Worm (Caenorhabditis elegans) whole organism, L1 larva: ENCODE results near the gene F54A3.6.

Experiments used
- C34B4.2 ChIP-seq: sonication (generic microtip); optimal IDR thresholded peaks from 2 replicates; lab custom pipeline; 2017; ENCODE audit warnings: mild to moderate bottlenecking, missing genetic modification characterization, missing compliant biosample characterization
- F16B12.6 ChIP-seq: fragments of 150-350 bp; optimal IDR thresholded peaks from 2 replicates; lab custom pipeline; 2014; ENCODE audit warnings: missing biosample characterization, missing genetic modification characterization
- Y116A8C.19 ChIP-seq: sonication (generic microtip); optimal IDR thresholded peaks from 2 replicates; lab custom pipeline; 2016; ENCODE audit warnings: missing compliant biosample characterization, missing genetic modification characterization, borderline replicate concordance
- alr-1 ChIP-seq: fragments of 200-800 bp; sonication (Bioruptor generic); optimal IDR thresholded peaks from 2 replicates; lab custom pipeline; 2018; ENCODE audit warnings: borderline replicate concordance, mild to moderate bottlenecking, missing genetic modification characterization, missing compliant biosample characterization
- aly-2 ChIP-seq: fragments of 150-350 bp; optimal IDR thresholded peaks from 2 replicates; lab custom pipeline; 2014; ENCODE audit warnings: missing biosample characterization, missing genetic modification characterization
- ama-1 ChIP-seq: fragments of 150-350 bp; optimal IDR thresholded peaks from 2 replicates; lab custom pipeline; 2014
- blmp-1 ChIP-seq: fragments of 150-350 bp; optimal IDR thresholded peaks from 2 replicates; lab custom pipeline; 2014; ENCODE audit warnings: missing biosample characterization, missing genetic modification characterization
- ceh-8 ChIP-seq: fragments of 200-800 bp; sonication (Bioruptor generic); optimal IDR thresholded peaks from 2 replicates; lab custom pipeline; 2018; ENCODE audit warnings: mild to moderate bottlenecking, missing genetic modification characterization, moderate library complexity, missing compliant biosample characterization
- ces-1 ChIP-seq: fragments of 150-350 bp; optimal IDR thresholded peaks from 2 replicates; lab custom pipeline; 2014; ENCODE audit warnings: missing biosample characterization, missing genetic modification reagents, missing genetic modification characterization
- dpl-1 ChIP-seq, 3 experiments: fragments of 150-350 bp in 2 of 3; sonication (generic microtip) in 1 of 3; optimal IDR thresholded peaks; 2 replicates each; lab custom pipeline; 2014 to 2017; ENCODE audit warnings: missing biosample characterization in 3 of 3, missing genetic modification characterization in 3 of 3, missing genetic modification reagents in 3 of 3
- dsc-1 ChIP-seq: sonication (generic microtip); optimal IDR thresholded peaks from 2 replicates; lab custom pipeline; 2016; ENCODE audit warnings: mild to moderate bottlenecking, missing genetic modification characterization, missing compliant biosample characterization
- efl-3 ChIP-seq: fragments of 200-800 bp; sonication (Bioruptor generic); optimal IDR thresholded peaks from 2 replicates; lab custom pipeline; 2018; ENCODE audit warnings: mild to moderate bottlenecking, missing genetic modification characterization, missing compliant biosample characterization
- egl-13 ChIP-seq: sonication (generic microtip); optimal IDR thresholded peaks from 2 replicates; lab custom pipeline; 2016; ENCODE audit warnings: missing genotype, missing genetic modification reagents, missing genetic modification characterization, missing compliant biosample characterization
- ets-5 ChIP-seq: fragments of 200-800 bp; sonication (Bioruptor generic); IDR thresholded peaks from 2 replicates; pipeline ENCODE4 v1.3.6; 2022; ENCODE audit warnings: missing genetic modification characterization, missing compliant biosample characterization
- grh-1 ChIP-seq: fragments of 200-800 bp; sonication (Bioruptor generic); IDR thresholded peaks from 2 replicates; pipeline ENCODE4 v1.3.6; 2022; ENCODE audit warnings: missing genetic modification reagents, missing genetic modification characterization, missing compliant biosample characterization
- hpl-2 ChIP-seq: fragments of 150-350 bp; optimal IDR thresholded peaks from 2 replicates; lab custom pipeline; 2014; ENCODE audit warnings: missing biosample characterization, missing genetic modification reagents, missing genetic modification characterization
- irx-1 ChIP-seq: sonication (generic microtip); optimal IDR thresholded peaks from 2 replicates; lab custom pipeline; 2016; ENCODE audit warnings: missing genetic modification characterization, missing compliant biosample characterization
- isw-1 ChIP-seq: fragments of 200-800 bp; sonication (Bioruptor generic); IDR thresholded peaks from 2 replicates; pipeline ENCODE4 v1.3.6; 2022; ENCODE audit warnings: missing genetic modification characterization, missing compliant biosample characterization
- jun-1 ChIP-seq: fragments of 150-350 bp; optimal IDR thresholded peaks from 2 replicates; lab custom pipeline; 2014; ENCODE audit warnings: missing biosample characterization, missing genetic modification reagents, missing genetic modification characterization
- lin-14 ChIP-seq: fragments of 200-800 bp; sonication (Bioruptor generic); optimal IDR thresholded peaks from 2 replicates; lab custom pipeline; 2018; ENCODE audit warnings: mild to moderate bottlenecking, missing genetic modification characterization, moderate library complexity, missing compliant biosample characterization
- lin-15B ChIP-seq: fragments of 150-350 bp; sonication (generic microtip); optimal IDR thresholded peaks from 3 replicates; lab custom pipeline; 2014; ENCODE audit warnings: missing biosample characterization, missing genetic modification characterization
- lin-35 ChIP-seq, 2 experiments: fragments of 150-350 bp; optimal IDR thresholded peaks; 2 replicates each; lab custom pipeline; 2014; ENCODE audit warnings: missing biosample characterization in 2 of 2, missing genetic modification characterization in 2 of 2, missing genetic modification reagents in 2 of 2
- lin-39 ChIP-seq: fragments of 150-350 bp; optimal IDR thresholded peaks from 2 replicates; lab custom pipeline; 2014; ENCODE audit warnings: missing biosample characterization, missing genetic modification reagents, missing genetic modification characterization
- lir-3 ChIP-seq: sonication (generic microtip); optimal IDR thresholded peaks from 2 replicates; lab custom pipeline; 2016; ENCODE audit warnings: mild to moderate bottlenecking, missing genetic modification characterization, moderate library complexity, missing compliant biosample characterization; ENCODE audit not compliant: poor library complexity
- nhr-11 ChIP-seq: fragments of 150-350 bp; optimal IDR thresholded peaks from 2 replicates; lab custom pipeline; 2014; ENCODE audit warnings: missing biosample characterization, missing genetic modification characterization
- nhr-12 ChIP-seq: sonication (generic microtip); optimal IDR thresholded peaks from 2 replicates; lab custom pipeline; 2017; ENCODE audit warnings: missing biosample characterization, missing genetic modification characterization
- nhr-19 ChIP-seq: fragments of 200-800 bp; sonication (Bioruptor generic); conservative IDR thresholded peaks from 2 replicates; pipeline ENCODE4 v1.3.6; 2022; ENCODE audit warnings: missing genetic modification characterization, missing compliant biosample characterization
- nhr-20 ChIP-seq: sonication (generic microtip); optimal IDR thresholded peaks from 2 replicates; lab custom pipeline; 2016; ENCODE audit warnings: mild to moderate bottlenecking, missing genetic modification characterization, missing compliant biosample characterization
- nhr-237 ChIP-seq: fragments of 150-350 bp; optimal IDR thresholded peaks from 2 replicates; lab custom pipeline; 2014; ENCODE audit warnings: missing biosample characterization, missing genetic modification characterization
- nhr-28 ChIP-seq: fragments of 150-350 bp; optimal IDR thresholded peaks from 2 replicates; lab custom pipeline; 2014; ENCODE audit warnings: missing biosample characterization, missing genetic modification characterization
- nhr-71 ChIP-seq: sonication (generic microtip); optimal IDR thresholded peaks from 2 replicates; lab custom pipeline; 2016; ENCODE audit warnings: mild to moderate bottlenecking, missing genetic modification characterization, moderate library complexity, missing compliant biosample characterization
- nhr-84 ChIP-seq: sonication (generic microtip); optimal IDR thresholded peaks from 2 replicates; lab custom pipeline; 2017; ENCODE audit warnings: missing biosample characterization, missing genetic modification characterization
- nhr-85 ChIP-seq: sonication (generic microtip); peaks from one replicate; lab custom pipeline; 2016; ENCODE audit warnings: missing genetic modification characterization, inconsistent platforms, missing compliant biosample characterization
- nhr-90 ChIP-seq: sonication (generic microtip); optimal IDR thresholded peaks from 2 replicates; lab custom pipeline; 2016; ENCODE audit warnings: mild to moderate bottlenecking, missing genetic modification characterization, missing compliant biosample characterization; ENCODE audit not compliant: poor library complexity
- pag-3 ChIP-seq: sonication (generic microtip); optimal IDR thresholded peaks from 2 replicates; lab custom pipeline; 2017; ENCODE audit warnings: missing genetic modification characterization, mild to moderate bottlenecking, missing compliant biosample characterization, antibody characterized with exemption, borderline replicate concordance; ENCODE audit not compliant: insufficient read depth
- pax-3 ChIP-seq: fragments of 200-800 bp; sonication (Bioruptor generic); optimal IDR thresholded peaks from 2 replicates; lab custom pipeline; 2018; ENCODE audit warnings: mild to moderate bottlenecking, missing genetic modification characterization, moderate library complexity, missing compliant biosample characterization
- sptf-1 ChIP-seq: fragments of 150-350 bp; optimal IDR thresholded peaks from 2 replicates; lab custom pipeline; 2014; ENCODE audit warnings: missing biosample characterization, missing genetic modification characterization
- sup-37 ChIP-seq: fragments of 200-800 bp; sonication (Bioruptor generic); optimal IDR thresholded peaks from 2 replicates; lab custom pipeline; 2018; ENCODE audit warnings: mild to moderate bottlenecking, missing genetic modification characterization, missing compliant biosample characterization
- tbx-2 ChIP-seq: sonication (generic microtip); optimal IDR thresholded peaks from 2 replicates; lab custom pipeline; 2016; ENCODE audit warnings: missing genetic modification characterization, missing compliant biosample characterization
- unc-62 ChIP-seq: fragments of 150-350 bp; optimal IDR thresholded peaks from 2 replicates; lab custom pipeline; 2014; ENCODE audit warnings: missing biosample characterization, missing genetic modification reagents, missing genetic modification characterization
- unc-86 ChIP-seq: sonication (generic microtip); optimal IDR thresholded peaks from 2 replicates; lab custom pipeline; 2016; ENCODE audit warnings: missing genetic modification characterization, missing compliant biosample characterization
- vab-15 ChIP-seq: sonication (generic microtip); optimal IDR thresholded peaks from 2 replicates; lab custom pipeline; 2017; ENCODE audit warnings: missing genotype, mild to moderate bottlenecking, missing genetic modification characterization, missing compliant biosample characterization
- xbp-1 ChIP-seq: sonication (generic microtip); optimal IDR thresholded peaks from 2 replicates; lab custom pipeline; 2016; ENCODE audit warnings: missing genetic modification characterization, missing compliant biosample characterization

The F54A3.6 gene

DNA sequence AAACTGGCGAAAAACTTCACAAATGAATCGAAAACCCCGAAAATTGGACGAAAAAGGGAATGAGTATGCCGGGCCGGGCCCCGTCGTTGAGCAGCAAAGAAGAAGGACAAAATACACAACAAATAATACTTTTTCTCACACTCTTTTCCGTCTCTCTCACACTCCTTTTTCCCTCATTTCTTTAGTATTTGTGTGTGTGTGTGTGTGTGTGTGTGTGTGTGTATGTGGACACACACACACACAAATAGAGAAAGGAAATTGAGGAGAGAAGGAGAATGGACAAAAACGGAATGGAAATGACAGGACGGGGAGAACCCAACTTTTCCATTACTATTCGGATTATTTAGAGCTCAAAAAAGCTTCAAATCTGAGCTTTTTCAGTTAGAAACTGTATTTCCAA is 36.7 kb downstream of the F54A3.6 start (continued):
- TF ChIP-seq nhr-237 (tag; lab: Kevin White, UChicago) = no peak
- TF ChIP-seq Y116A8C.19 (tag; lab: Kevin White, UChicago) = no peak
- TF ChIP-seq jun-1 (tag; lab: Kevin White, UChicago) = no peak
- TF ChIP-seq xbp-1 (tag; lab: Kevin White, UChicago) = peak; percentile 21
- no peak for TF ChIP-seq nhr-12 (tag; lab: Kevin White, UChicago)
- peak; percentile 12 for TF ChIP-seq unc-86 (tag; lab: Kevin White, UChicago)
- no peak for TF ChIP-seq tbx-2 (tag; lab: Kevin White, UChicago)
- TF ChIP-seq nhr-20 = peak; percentile 21
- TF ChIP-seq hpl-2 (GFP tag; lab: Kevin White, UChicago) = no peak
- no peak for TF ChIP-seq efl-3
- TF ChIP-seq dsc-1 (tag; lab: Kevin White, UChicago) = no peak
- TF ChIP-seq vab-15 (tag; lab: Kevin White, UChicago) = no peak
- TF ChIP-seq blmp-1 = peak; percentile 39
- no peak for TF ChIP-seq lin-15B (tag; lab: Kevin White, UChicago)
- TF ChIP-seq nhr-19 (GFP tag; lab: Robert Waterston, UW) = peak; percentile 22; the same call in 1 of the 2 replicates
- no peak for TF ChIP-seq lir-3 (tag; lab: Kevin White, UChicago)
- TF ChIP-seq nhr-28 (tag; lab: Kevin White, UChicago) = no peak
- no peak for TF ChIP-seq alr-1 (tag; lab: Kevin White, UChicago)
- no peak for TF ChIP-seq aly-2 (tag; lab: Kevin White, UChicago)
- no peak for TF ChIP-seq lin-39 (tag; lab: Kevin White, UChicago)
- TF ChIP-seq nhr-85 (tag; lab: Kevin White, UChicago) = no peak
- TF ChIP-seq pax-3 (tag; lab: Kevin White, UChicago) = no peak
- no peak for TF ChIP-seq sptf-1 (tag; lab: Kevin White, UChicago)
- TF ChIP-seq ces-1 (GFP tag; lab: Kevin White, UChicago) = no peak
- no peak for TF ChIP-seq ama-1
- TF ChIP-seq nhr-84 = no peak
- no peak for TF ChIP-seq nhr-90 (tag; lab: Kevin White, UChicago)
- no peak for TF ChIP-seq isw-1 (GFP tag; lab: Robert Waterston, UW)
- TF ChIP-seq lin-35 (GFP tag; optimal IDR thresholded peaks at IDR 0.05; lab: Kevin White, UChicago) = peak; percentile 52 to 68
- peak; percentile 87 for TF ChIP-seq lin-14
- peak; percentile 41 for TF ChIP-seq F16B12.6 (tag; lab: Kevin White, UChicago)
- TF ChIP-seq dpl-1 (GFP tag; optimal IDR thresholded peaks at IDR 0.05; lab: Kevin White, UChicago) = peak in 2 of 3 experiments; percentile 16 to 45
- no peak for TF ChIP-seq pag-3
- no peak for TF ChIP-seq ceh-8 (GFP tag; lab: Kevin White, UChicago)
- TF ChIP-seq, all 84 proteins: peak for 22

DNA sequence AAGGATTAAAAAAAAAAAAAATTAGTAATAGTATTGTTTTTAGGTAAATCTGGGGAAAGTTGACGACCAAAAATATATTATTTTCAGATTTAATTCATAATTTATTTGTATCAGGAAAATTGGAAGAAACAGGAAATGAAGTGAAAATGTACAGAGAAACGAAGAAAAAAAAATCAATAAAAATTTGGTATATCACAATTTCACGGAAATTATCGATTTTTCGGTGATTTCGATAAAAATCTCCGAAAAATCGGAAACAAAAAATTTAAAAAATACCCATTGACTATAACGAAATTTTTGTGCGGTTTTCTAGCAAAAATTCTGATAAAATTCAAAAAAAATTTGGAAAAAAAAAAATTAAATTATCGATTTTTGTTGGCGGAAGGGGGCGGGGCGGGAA is 40.0 kb downstream of the F54A3.6 start:
- no peak for TF ChIP-seq C34B4.2 (tag; lab: Kevin White, UChicago)
- no peak for TF ChIP-seq ets-5 (GFP tag; lab: Robert Waterston, UW)
- TF ChIP-seq jun-1 (tag; lab: Kevin White, UChicago) = no peak
- no peak for TF ChIP-seq nhr-11 (tag; lab: Kevin White, UChicago)
- no peak for TF ChIP-seq nhr-84
- TF ChIP-seq nhr-28 (tag; lab: Kevin White, UChicago) = no peak
- no peak for TF ChIP-seq unc-62 (GFP tag; lab: Kevin White, UChicago)
- no peak for TF ChIP-seq nhr-71 (tag; lab: Kevin White, UChicago)
- no peak for TF ChIP-seq irx-1 (tag; lab: Kevin White, UChicago)
- TF ChIP-seq lin-15B (tag; lab: Kevin White, UChicago) = no peak
- no peak for TF ChIP-seq sup-37
- no peak for TF ChIP-seq egl-13 (tag; lab: Kevin White, UChicago)
- no peak for TF ChIP-seq vab-15 (tag; lab: Kevin White, UChicago)
- no peak for TF ChIP-seq grh-1 (GFP tag; lab: Robert Waterston, UW)
- TF ChIP-seq, all 84 proteins: peak for 0
